Fruit fly (Drosophila melanogaster) whole organism, embryonic: ENCODE results near the gene Rtnl1.

ENCODE experiments used
- Aef1 ChIP-seq: fragments of 200-800 bp; sonication (Bioruptor generic); IDR thresholded peaks from 3 replicates; pipeline ENCODE4 v1.3.6; 2022; ENCODE audit warnings: missing biosample characterization, missing genetic modification characterization
- Antp ChIP-seq: fragments of 200-800 bp; sonication (Bioruptor generic); optimal IDR thresholded peaks from 3 replicates; lab custom pipeline; 2016; ENCODE audit warnings: missing biosample characterization, missing genetic modification characterization
- Atf-2 ChIP-seq: fragments of 200-800 bp; sonication (Bioruptor generic); optimal IDR thresholded peaks from 2 replicates; lab custom pipeline; 2016; ENCODE audit warnings: missing biosample characterization, missing genetic modification characterization
- BEAF-32 ChIP-seq: fragments of 200-800 bp; sonication (Bioruptor generic); optimal IDR thresholded peaks from 3 replicates; lab custom pipeline; 2017; ENCODE audit warnings: missing biosample characterization, missing genetic modification characterization, mild to moderate bottlenecking, moderate library complexity, missing genetic modification reagents
- Bteb2 ChIP-seq: fragments of 200-800 bp; sonication (Bioruptor generic); optimal IDR thresholded peaks from 2 replicates; lab custom pipeline; 2016; ENCODE audit warnings: missing biosample characterization, missing genetic modification characterization
- CG10209 ChIP-seq: fragments of 200-800 bp; sonication (Bioruptor generic); optimal IDR thresholded peaks from 3 replicates; lab custom pipeline; 2017; ENCODE audit warnings: missing biosample characterization, mild to moderate bottlenecking, missing genetic modification characterization, missing genetic modification reagents
- CG10267 ChIP-seq: fragments of 200-800 bp; sonication (Bioruptor generic); optimal IDR thresholded peaks from 2 replicates; lab custom pipeline; 2018; ENCODE audit warnings: missing biosample characterization, mild to moderate bottlenecking, missing genetic modification characterization, moderate library complexity
- CG10462 ChIP-seq: fragments of 200-800 bp; sonication (Bioruptor generic); optimal IDR thresholded peaks from 2 replicates; lab custom pipeline; 2016; ENCODE audit warnings: missing biosample characterization, missing genetic modification characterization
- CG10543 ChIP-seq: fragments of 200-800 bp; sonication (Bioruptor generic); optimal IDR thresholded peaks from 3 replicates; lab custom pipeline; 2017; ENCODE audit warnings: missing biosample characterization, mild to moderate bottlenecking, missing genetic modification characterization, moderate library complexity
- CG11504 ChIP-seq: fragments of 200-800 bp; sonication (Bioruptor generic); optimal IDR thresholded peaks from 3 replicates; lab custom pipeline; 2019; ENCODE audit warnings: missing biosample characterization, mild to moderate bottlenecking, missing genetic modification characterization, moderate library complexity
- CG11695 ChIP-seq: fragments of 200-800 bp; sonication (Bioruptor generic); IDR thresholded peaks from 3 replicates; pipeline ENCODE4 v1.3.6; 2022; ENCODE audit warnings: missing biosample characterization, missing genetic modification characterization
- CG12155 ChIP-seq: fragments of 200-800 bp; sonication (Bioruptor generic); optimal IDR thresholded peaks from 3 replicates; lab custom pipeline; 2016; ENCODE audit warnings: missing biosample characterization, missing genetic modification characterization
- CG1233 ChIP-seq: fragments of 200-800 bp; sonication (Bioruptor generic); optimal IDR thresholded peaks from 4 replicates; lab custom pipeline; 2018; ENCODE audit warnings: missing biosample characterization, mild to moderate bottlenecking, missing genetic modification characterization
- CG15011 ChIP-seq: fragments of 200-800 bp; sonication (Bioruptor generic); optimal IDR thresholded peaks from 3 replicates; lab custom pipeline; 2018; ENCODE audit warnings: missing biosample characterization, mild to moderate bottlenecking, missing genetic modification characterization
- CG15269 ChIP-seq: fragments of 200-800 bp; sonication (Bioruptor generic); optimal IDR thresholded peaks from 2 replicates; lab custom pipeline; 2018; ENCODE audit warnings: missing biosample characterization, mild to moderate bottlenecking, missing genetic modification characterization, moderate library complexity
- CG16863 ChIP-seq: fragments of 200-800 bp; sonication (Bioruptor generic); optimal IDR thresholded peaks from 3 replicates; lab custom pipeline; 2016; ENCODE audit warnings: missing biosample characterization, missing genetic modification characterization
- CG31388 ChIP-seq: fragments of 200-800 bp; sonication (Bioruptor generic); optimal IDR thresholded peaks from 2 replicates; lab custom pipeline; 2016; ENCODE audit warnings: missing biosample characterization, missing genetic modification characterization
- CG32532 ChIP-seq: fragments of 200-800 bp; sonication (Bioruptor generic); IDR thresholded peaks from 2 replicates; pipeline ENCODE4 v1.3.6; 2022; ENCODE audit warnings: missing biosample characterization, missing genetic modification characterization
- CG33213 ChIP-seq: fragments of 200-800 bp; sonication (Bioruptor generic); optimal IDR thresholded peaks from 3 replicates; lab custom pipeline; 2016; ENCODE audit warnings: missing biosample characterization, missing genetic modification characterization
- CG4282 ChIP-seq: fragments of 200-800 bp; sonication (Bioruptor generic); optimal IDR thresholded peaks from 2 replicates; lab custom pipeline; 2016; ENCODE audit warnings: missing biosample characterization, missing genetic modification characterization
- CG43689 ChIP-seq: fragments of 200-800 bp; sonication (Bioruptor generic); IDR thresholded peaks from 2 replicates; pipeline ENCODE4 v1.3.6; 2022; ENCODE audit warnings: missing biosample characterization, missing genetic modification characterization
- CG5245 ChIP-seq: fragments of 200-800 bp; sonication (Bioruptor generic); optimal IDR thresholded peaks from 3 replicates; lab custom pipeline; 2016; ENCODE audit warnings: missing biosample characterization, missing genetic modification characterization
- CG6689 ChIP-seq: fragments of 200-800 bp; sonication (Bioruptor generic); IDR thresholded peaks from 2 replicates; pipeline ENCODE4 v1.3.6; 2022; ENCODE audit warnings: missing biosample characterization, missing genetic modification characterization
- CG6765 ChIP-seq: fragments of 200-800 bp; sonication (Bioruptor generic); optimal IDR thresholded peaks from 3 replicates; lab custom pipeline; 2017; ENCODE audit warnings: missing biosample characterization, mild to moderate bottlenecking, missing genetic modification characterization
- CG8765 ChIP-seq: fragments of 200-800 bp; sonication (Bioruptor generic); IDR thresholded peaks from 2 replicates; pipeline ENCODE4 v1.3.6; 2022; ENCODE audit warnings: missing biosample characterization, missing genetic modification characterization
- CG9932 ChIP-seq: fragments of 200-800 bp; sonication (Bioruptor generic); IDR thresholded peaks from 2 replicates; pipeline ENCODE4 v1.3.6; 2022; ENCODE audit warnings: missing biosample characterization, missing genetic modification characterization
- Dref ChIP-seq: fragments of 200-800 bp; sonication (Bioruptor generic); IDR thresholded peaks from 2 replicates; pipeline ENCODE4 v1.3.6; 2022; ENCODE audit warnings: missing biosample characterization, missing genetic modification characterization
- Ets65A ChIP-seq: fragments of 200-800 bp; sonication (Bioruptor generic); peaks from one replicate; lab custom pipeline; 2016; ENCODE audit warnings: missing biosample characterization, missing genetic modification characterization
- Ets97D ChIP-seq: fragments of 200-800 bp; sonication (Bioruptor generic); optimal IDR thresholded peaks from 3 replicates; lab custom pipeline; 2016; ENCODE audit warnings: missing biosample characterization, missing genetic modification characterization
- Lim3 ChIP-seq: fragments of 200-800 bp; sonication (Bioruptor generic); IDR thresholded peaks from 2 replicates; pipeline ENCODE4 v1.3.6; 2022; ENCODE audit warnings: missing biosample characterization, missing genetic modification characterization
- MTF-1 ChIP-seq: fragments of 200-800 bp; sonication (Bioruptor generic); optimal IDR thresholded peaks from 2 replicates; lab custom pipeline; 2018; ENCODE audit warnings: missing biosample characterization, mild to moderate bottlenecking, missing genetic modification characterization, borderline replicate concordance
- NK7.1 ChIP-seq: fragments of 200-800 bp; sonication (Bioruptor generic); optimal IDR thresholded peaks from 3 replicates; lab custom pipeline; 2016; ENCODE audit warnings: missing biosample characterization, missing genetic modification characterization
- Optix ChIP-seq: fragments of 200-800 bp; sonication (Bioruptor generic); IDR thresholded peaks from 3 replicates; pipeline ENCODE4 v1.3.6; 2022; ENCODE audit warnings: missing biosample characterization, missing genetic modification characterization
- Ssrp ChIP-seq: fragments of 200-800 bp; sonication (Bioruptor generic); optimal IDR thresholded peaks from 2 replicates; lab custom pipeline; 2018; ENCODE audit warnings: missing biosample characterization, mild to moderate bottlenecking, missing genetic modification characterization, moderate library complexity
- Xbp1 ChIP-seq: fragments of 200-800 bp; sonication (Bioruptor generic); optimal IDR thresholded peaks from 3 replicates; lab custom pipeline; 2016; ENCODE audit warnings: missing biosample characterization, mild to moderate bottlenecking, missing genetic modification characterization
- Xrp1 ChIP-seq: fragments of 200-800 bp; sonication (Bioruptor generic); IDR thresholded peaks from 2 replicates; pipeline ENCODE4 v1.3.6; 2022; ENCODE audit warnings: missing biosample characterization, missing genetic modification characterization
- ato ChIP-seq: fragments of 200-800 bp; sonication (Bioruptor generic); IDR thresholded peaks from 2 replicates; pipeline ENCODE4 v1.3.6; 2022; ENCODE audit warnings: missing biosample characterization, missing genetic modification characterization; ENCODE audit not compliant: partially characterized antibody
- bbx ChIP-seq: fragments of 200-800 bp; sonication (Bioruptor generic); IDR thresholded peaks from 2 replicates; pipeline ENCODE4 v1.3.6; 2022; ENCODE audit warnings: missing biosample characterization, missing genetic modification characterization; ENCODE audit not compliant: partially characterized antibody
- chn ChIP-seq: fragments of 200-800 bp; sonication (Bioruptor generic); optimal IDR thresholded peaks from 2 replicates; lab custom pipeline; 2016; ENCODE audit warnings: missing biosample characterization, missing genetic modification characterization
- corto ChIP-seq: fragments of 200-800 bp; sonication (Bioruptor generic); optimal IDR thresholded peaks from 2 replicates; lab custom pipeline; 2016; ENCODE audit warnings: missing biosample characterization, mild to moderate bottlenecking, missing genetic modification characterization, moderate library complexity
- croc ChIP-seq: fragments of 200-800 bp; sonication (Bioruptor generic); conservative IDR thresholded peaks from 3 replicates; pipeline ENCODE4 v1.3.6; 2022; ENCODE audit warnings: missing biosample characterization, missing genetic modification characterization
- gt ChIP-seq: fragments of 200-800 bp; sonication (Bioruptor generic); IDR thresholded peaks from 2 replicates; pipeline ENCODE4 v1.3.6; 2022; ENCODE audit warnings: missing biosample characterization, missing genetic modification characterization
- ken ChIP-seq: fragments of 200-800 bp; sonication (Bioruptor generic); IDR thresholded peaks from 3 replicates; pipeline ENCODE4 v1.3.6; 2022; ENCODE audit warnings: missing biosample characterization, missing genetic modification characterization
- nau ChIP-seq: fragments of 200-800 bp; sonication (Bioruptor generic); optimal IDR thresholded peaks from 3 replicates; lab custom pipeline; 2017; ENCODE audit warnings: missing biosample characterization, mild to moderate bottlenecking, missing genetic modification characterization, missing genetic modification reagents
- nerfin-2 ChIP-seq: fragments of 200-800 bp; sonication (Bioruptor generic); IDR thresholded peaks from 2 replicates; pipeline ENCODE4 v1.3.6; 2022; ENCODE audit warnings: missing biosample characterization, missing genetic modification characterization; ENCODE audit not compliant: partially characterized antibody
- oc ChIP-seq: fragments of 200-800 bp; sonication (Bioruptor generic); optimal IDR thresholded peaks from 2 replicates; lab custom pipeline; 2018; ENCODE audit warnings: missing biosample characterization, mild to moderate bottlenecking, missing genetic modification characterization, moderate library complexity
- sisA ChIP-seq: fragments of 200-800 bp; sonication (Bioruptor generic); IDR thresholded peaks from 2 replicates; pipeline ENCODE4 v1.3.6; 2022; ENCODE audit warnings: missing biosample characterization, missing genetic modification characterization
- slp2 ChIP-seq: fragments of 200-800 bp; sonication (Bioruptor generic); optimal IDR thresholded peaks from 2 replicates; lab custom pipeline; 2016; ENCODE audit warnings: missing biosample characterization, missing genetic modification characterization
- stc ChIP-seq: fragments of 200-800 bp; sonication (Bioruptor generic); IDR thresholded peaks from 2 replicates; pipeline ENCODE4 v1.3.6; 2022; ENCODE audit warnings: missing biosample characterization, missing genetic modification characterization
- tgo ChIP-seq: fragments of 200-800 bp; sonication (Bioruptor generic); IDR thresholded peaks from 3 replicates; pipeline ENCODE4 v1.3.6; 2022; ENCODE audit warnings: missing biosample characterization, missing genetic modification characterization

Rtnl1 gene

DNA sequence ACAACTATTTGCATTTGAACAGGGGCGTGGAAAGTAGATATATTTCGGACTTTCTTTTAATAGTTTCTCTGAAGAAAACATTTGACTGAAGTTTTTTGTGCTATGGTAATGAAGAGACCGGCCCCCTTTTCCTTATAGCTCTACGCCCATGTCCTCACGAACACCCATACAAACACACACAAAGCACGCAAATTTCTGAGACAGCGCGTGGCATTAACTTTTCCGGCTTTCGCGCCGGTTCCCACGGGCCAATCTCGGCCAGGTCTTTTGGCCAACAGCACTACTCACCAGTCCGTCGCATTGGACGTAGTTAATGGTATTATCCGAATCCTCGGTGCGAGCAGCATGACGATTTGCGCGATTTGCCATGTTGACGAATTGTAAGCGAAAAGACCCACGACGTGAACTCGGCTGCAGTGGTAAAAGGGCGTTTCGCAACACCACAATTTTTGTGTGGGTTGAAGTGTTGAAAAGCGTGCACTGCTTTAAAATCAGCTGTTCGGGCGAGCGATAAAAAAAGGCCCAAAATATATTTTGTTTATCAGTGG, 42.9 kb upstream of the Rtnl1 start, which contains the start of gene senju (continued):
- TF ChIP-seq slp2 (GFP tag; lab: Kevin White, UChicago) (peak; percentile 51), tgo (GFP tag; lab: Robert Waterston, UW) (peak; percentile 82), Aef1 (GFP tag; lab: Robert Waterston, UW) (peak; percentile 79), Optix (GFP tag; lab: Robert Waterston, UW) (peak; percentile 81), sisA (GFP tag; lab: Robert Waterston, UW) (peak; percentile 75), Xrp1 (GFP tag; lab: Robert Waterston, UW) (peak; percentile 81; the same call in 1 of the 2 replicates), CG6765 (GFP tag; lab: Kevin White, UChicago) (peak; percentile 81), Ets65A (GFP tag; lab: Kevin White, UChicago) (peak; percentile 96), croc (peak; percentile 27; the same call in 1 of the 3 replicates), gt (no peak), CG16863 (GFP tag; lab: Kevin White, UChicago) (peak; percentile 85), CG11695 (peak; percentile 74), CG6689 (peak; percentile 73), Ssrp (tag; lab: Kevin White, UChicago) (peak; percentile 66), Xbp1 (peak; percentile 88), CG43689 (GFP tag; lab: Robert Waterston, UW) (peak; percentile 76), chn (GFP tag; lab: Kevin White, UChicago) (peak; percentile 87), Ets97D (peak; percentile 93), CG32532 (GFP tag; lab: Robert Waterston, UW) (peak; percentile 89), CG1233 (peak; percentile 71), Antp (peak; percentile 90), CG12155 (GFP tag; lab: Kevin White, UChicago) (peak; percentile 85), CG8765 (peak; percentile 50), Lim3 (GFP tag; lab: Robert Waterston, UW) (peak; percentile 37; the same call in 1 of the 2 replicates), stc (GFP tag; lab: Robert Waterston, UW) (peak; percentile 69), Atf-2 (peak; percentile 62), ato (GFP tag; lab: Robert Waterston, UW) (peak; percentile 66), CG10462 (GFP tag; lab: Kevin White, UChicago) (peak; percentile 82), ken (GFP tag; lab: Robert Waterston, UW) (peak; percentile 81), NK7.1 (GFP tag; lab: Kevin White, UChicago) (peak; percentile 81), MTF-1 (GFP tag; lab: Kevin White, UChicago) (peak; percentile 59), nau (GFP tag; lab: Kevin White, UChicago) (peak; percentile 81), CG33213 (GFP tag; lab: Kevin White, UChicago) (peak; percentile 81), corto (GFP tag; lab: Kevin White, UChicago) (peak; percentile 54), CG10543 (GFP tag; lab: Kevin White, UChicago) (peak; percentile 88), Bteb2 (GFP tag; lab: Kevin White, UChicago) (peak; percentile 50), CG15011 (GFP tag; lab: Kevin White, UChicago) (peak; percentile 39), CG5245 (GFP tag; lab: Kevin White, UChicago) (peak; percentile 80), CG15269 (tag; lab: Kevin White, UChicago) (peak; percentile 83), CG10209 (GFP tag; lab: Kevin White, UChicago) (peak; percentile 77), Dref (GFP tag; lab: Robert Waterston, UW) (peak; percentile 48), CG11504 (tag; lab: Kevin White, UChicago) (peak; percentile 76), BEAF-32 (GFP tag; lab: Kevin White, UChicago) (peak; percentile 57), CG9932 (GFP tag; lab: Robert Waterston, UW) (peak; percentile 83), CG31388 (GFP tag; lab: Kevin White, UChicago) (peak; percentile 4), CG10267 (peak; percentile 99), CG4282 (peak; percentile 60), oc (tag; lab: Kevin White, UChicago) (peak; percentile 39), bbx (GFP tag; lab: Robert Waterston, UW) (peak; percentile 35; the same call in 1 of the 2 replicates), nerfin-2 (GFP tag; lab: Robert Waterston, UW) (no peak)
